Worm (Caenorhabditis elegans) whole organism, L4 larva: Measurements from ENCODE around the gene aakg-1.

Source experiments
- daf-8 ChIP-seq: fragments of 200-800 bp; sonication (Bioruptor generic); IDR thresholded peaks from 2 replicates; pipeline ENCODE4 v1.3.6; 2022; ENCODE audit warnings: missing genetic modification characterization, missing compliant biosample characterization
- mep-1 ChIP-seq: fragments of 150-350 bp; sonication (generic microtip); optimal IDR thresholded peaks from 3 replicates; lab custom pipeline; 2014; ENCODE audit warnings: missing biosample characterization, missing genetic modification characterization

- TF ChIP-seq mep-1 = no peak
- no peak for TF ChIP-seq daf-8 (GFP tag; lab: Robert Waterston, UW)
These were observed 37.9 kb downstream of the aakg-1 start for ce11 chrIII:12537239-12537845.
